Fruit fly (Drosophila melanogaster) whole organism, embryonic: ENCODE measurements around the gene Aasdh.

ENCODE experiments used
- Atf3 ChIP-seq: fragments of 200-800 bp; sonication (Bioruptor generic); optimal IDR thresholded peaks from 3 replicates; lab custom pipeline; 2016; ENCODE audit warnings: missing biosample characterization, missing genetic modification characterization
- Awh ChIP-seq: fragments of 200-800 bp; sonication (Bioruptor generic); IDR thresholded peaks from 2 replicates; pipeline ENCODE4, ENCODE4 v1.3.6; 2022; ENCODE audit warnings: missing biosample characterization, missing genetic modification characterization
- Bteb2 ChIP-seq: fragments of 200-800 bp; sonication (Bioruptor generic); optimal IDR thresholded peaks from 2 replicates; lab custom pipeline; 2016; ENCODE audit warnings: missing biosample characterization, missing genetic modification characterization
- CG10366 ChIP-seq: fragments of 200-800 bp; sonication (Bioruptor generic); IDR thresholded peaks from 2 replicates; pipeline ENCODE4 v1.3.6; 2022; ENCODE audit warnings: missing biosample characterization, missing genetic modification characterization
- CG10431 ChIP-seq: fragments of 200-800 bp; sonication (Bioruptor generic); optimal IDR thresholded peaks from 3 replicates; lab custom pipeline; 2018; ENCODE audit warnings: missing biosample characterization, mild to moderate bottlenecking, missing genetic modification characterization
- CG11085 ChIP-seq: fragments of 200-800 bp; sonication (Bioruptor generic); IDR thresholded peaks from 2 replicates; pipeline ENCODE4 v1.3.6; 2022; ENCODE audit warnings: missing biosample characterization, missing genetic modification characterization
- CG11247 ChIP-seq: fragments of 200-800 bp; sonication (Bioruptor generic); IDR thresholded peaks from 2 replicates; pipeline ENCODE4 v1.3.6; 2022; ENCODE audit warnings: missing biosample characterization, missing genetic modification characterization
- CG11695 ChIP-seq: fragments of 200-800 bp; sonication (Bioruptor generic); IDR thresholded peaks from 3 replicates; pipeline ENCODE4 v1.3.6; 2022; ENCODE audit warnings: missing biosample characterization, missing genetic modification characterization
- CG12942 ChIP-seq: fragments of 200-800 bp; sonication (Bioruptor generic); optimal IDR thresholded peaks from 3 replicates; lab custom pipeline; 2016; ENCODE audit warnings: missing biosample characterization, missing genetic modification characterization
- CG13287 ChIP-seq: fragments of 200-800 bp; sonication (Bioruptor generic); IDR thresholded peaks from 2 replicates; pipeline ENCODE4 v1.3.6; 2022; ENCODE audit warnings: missing biosample characterization, missing genetic modification characterization; ENCODE audit not compliant: partially characterized antibody
- CG15514 ChIP-seq: fragments of 200-800 bp; sonication (Bioruptor generic); optimal IDR thresholded peaks from 3 replicates; lab custom pipeline; 2017; ENCODE audit warnings: missing biosample characterization, missing genetic modification characterization, mild to moderate bottlenecking, moderate library complexity, missing genetic modification reagents
- CG15601 ChIP-seq: fragments of 200-800 bp; sonication (Bioruptor generic); optimal IDR thresholded peaks from 3 replicates; lab custom pipeline; 2019; ENCODE audit warnings: missing biosample characterization, mild to moderate bottlenecking, missing genetic modification characterization, moderate library complexity
- CG17385 ChIP-seq: fragments of 200-800 bp; sonication (Bioruptor generic); optimal IDR thresholded peaks from 3 replicates; lab custom pipeline; 2018; ENCODE audit warnings: missing biosample characterization, mild to moderate bottlenecking, missing genetic modification characterization
- CG30020 ChIP-seq: fragments of 200-800 bp; optimal IDR thresholded peaks from 2 replicates; lab custom pipeline; 2019; ENCODE audit warnings: missing biosample characterization, mild to moderate bottlenecking, missing genetic modification characterization, moderate library complexity
- CG33213 ChIP-seq: fragments of 200-800 bp; sonication (Bioruptor generic); optimal IDR thresholded peaks from 3 replicates; lab custom pipeline; 2016; ENCODE audit warnings: missing biosample characterization, missing genetic modification characterization
- CG3726 ChIP-seq: fragments of 200-800 bp; sonication (Bioruptor generic); IDR thresholded peaks from 3 replicates; pipeline ENCODE4, ENCODE4 v1.3.6; 2022; ENCODE audit warnings: missing biosample characterization, missing genetic modification characterization
- CG43689 ChIP-seq: fragments of 200-800 bp; sonication (Bioruptor generic); IDR thresholded peaks from 2 replicates; pipeline ENCODE4 v1.3.6; 2022; ENCODE audit warnings: missing biosample characterization, missing genetic modification characterization
- CG4424 ChIP-seq: fragments of 200-800 bp; sonication (Bioruptor generic); optimal IDR thresholded peaks from 3 replicates; lab custom pipeline; 2016; ENCODE audit warnings: missing biosample characterization, missing genetic modification characterization
- CG6175 ChIP-seq: fragments of 200-800 bp; sonication (Bioruptor generic); IDR thresholded peaks from 3 replicates; pipeline ENCODE4 v1.3.6; 2022; ENCODE audit warnings: missing biosample characterization, missing genetic modification characterization
- CG6654 ChIP-seq: fragments of 200-800 bp; sonication (Bioruptor generic); optimal IDR thresholded peaks from 2 replicates; lab custom pipeline; 2017; ENCODE audit warnings: missing biosample characterization, mild to moderate bottlenecking, missing genetic modification characterization
- D ChIP-seq, 2 experiments: fragments of 200-800 bp in 1 of 2; fragments of >200 bp in 1 of 2; sonication (Bioruptor generic) in 1 of 2; optimal IDR thresholded peaks; 2 replicates in 1 of 2; 3 replicates in 1 of 2; lab custom pipeline; 2017; ENCODE audit warnings: mild to moderate bottlenecking in 1 of 2, missing biosample characterization in 1 of 2, missing genetic modification characterization in 1 of 2, missing genetic modification reagents in 1 of 2
- Dek ChIP-seq: fragments of 200-800 bp; sonication (Bioruptor generic); optimal IDR thresholded peaks from 3 replicates; lab custom pipeline; 2019; ENCODE audit warnings: missing biosample characterization, mild to moderate bottlenecking, missing genetic modification characterization, moderate library complexity
- Mad ChIP-seq: fragments of 200-800 bp; sonication (Bioruptor generic); optimal IDR thresholded peaks from 2 replicates; lab custom pipeline; 2016; ENCODE audit warnings: missing biosample characterization, missing genetic modification characterization
- Mrtf ChIP-seq: fragments of 200-800 bp; sonication (Bioruptor generic); IDR thresholded peaks from 3 replicates; pipeline ENCODE4 v1.3.6; 2022; ENCODE audit warnings: missing biosample characterization, missing genetic modification characterization
- Neu2 ChIP-seq: fragments of 200-800 bp; sonication (Bioruptor generic); optimal IDR thresholded peaks from 3 replicates; lab custom pipeline; 2016; ENCODE audit warnings: missing biosample characterization, missing genetic modification characterization, borderline replicate concordance
- Rfx ChIP-seq: fragments of 200-800 bp; sonication (Bioruptor generic); IDR thresholded peaks from 2 replicates; pipeline ENCODE4 v1.3.6; 2022; ENCODE audit warnings: missing biosample characterization, missing genetic modification characterization
- YL-1 ChIP-seq: fragments of 200-800 bp; sonication (Bioruptor generic); optimal IDR thresholded peaks from 3 replicates; lab custom pipeline; 2017; ENCODE audit warnings: missing biosample characterization, mild to moderate bottlenecking, missing genetic modification characterization
- ab ChIP-seq: fragments of 200-800 bp; sonication (Bioruptor generic); optimal IDR thresholded peaks from 2 replicates; lab custom pipeline; 2016; ENCODE audit warnings: missing biosample characterization, missing genetic modification characterization
- al ChIP-seq: fragments of 200-800 bp; sonication (Bioruptor generic); IDR thresholded peaks from 2 replicates; pipeline ENCODE4 v1.3.6; 2022; ENCODE audit warnings: missing biosample characterization, missing genetic modification characterization
- ato ChIP-seq: fragments of 200-800 bp; sonication (Bioruptor generic); IDR thresholded peaks from 2 replicates; pipeline ENCODE4 v1.3.6; 2022; ENCODE audit warnings: missing biosample characterization, missing genetic modification characterization; ENCODE audit not compliant: partially characterized antibody
- cato ChIP-seq: fragments of 200-800 bp; sonication (Bioruptor generic); optimal IDR thresholded peaks from 2 replicates; lab custom pipeline; 2016; ENCODE audit warnings: missing biosample characterization, missing genetic modification characterization, borderline replicate concordance
- croc ChIP-seq: fragments of 200-800 bp; sonication (Bioruptor generic); conservative IDR thresholded peaks from 3 replicates; pipeline ENCODE4 v1.3.6; 2022; ENCODE audit warnings: missing biosample characterization, missing genetic modification characterization
- emc ChIP-seq: fragments of 200-800 bp; sonication (Bioruptor generic); optimal IDR thresholded peaks from 2 replicates; lab custom pipeline; 2016; ENCODE audit warnings: missing biosample characterization, missing genetic modification characterization
- fd3F ChIP-seq: fragments of 200-800 bp; sonication (Bioruptor generic); optimal IDR thresholded peaks from 2 replicates; lab custom pipeline; 2018; ENCODE audit warnings: missing biosample characterization, mild to moderate bottlenecking, missing genetic modification characterization, moderate library complexity
- gcm2 ChIP-seq: fragments of 200-800 bp; sonication (Bioruptor generic); optimal IDR thresholded peaks from 2 replicates; lab custom pipeline; 2016; ENCODE audit warnings: missing biosample characterization, missing genetic modification characterization
- grn ChIP-seq: fragments of 200-800 bp; sonication (Bioruptor generic); optimal IDR thresholded peaks from 3 replicates; lab custom pipeline; 2017; ENCODE audit warnings: missing biosample characterization, missing genetic modification characterization
- h ChIP-seq: fragments of >200 bp; optimal IDR thresholded peaks from 2 replicates; lab custom pipeline; 2017
- mam ChIP-seq: fragments of 200-800 bp; sonication (Bioruptor generic); optimal IDR thresholded peaks from 3 replicates; lab custom pipeline; 2016; ENCODE audit warnings: missing biosample characterization, missing genetic modification characterization
- psq ChIP-seq: fragments of 200-800 bp; sonication (Bioruptor generic); optimal IDR thresholded peaks from 2 replicates; lab custom pipeline; 2017; ENCODE audit warnings: missing biosample characterization, missing genetic modification characterization
- pum ChIP-seq: fragments of 200-800 bp; sonication (Bioruptor generic); optimal IDR thresholded peaks from 2 replicates; lab custom pipeline; 2016; ENCODE audit warnings: missing biosample characterization, missing genetic modification characterization
- ranshi ChIP-seq: fragments of 200-800 bp; sonication (Bioruptor generic); IDR thresholded peaks from 2 replicates; pipeline ENCODE4 v1.3.6; 2022; ENCODE audit warnings: missing biosample characterization, missing genetic modification characterization
- repo ChIP-seq: fragments of 200-800 bp; sonication (Bioruptor generic); optimal IDR thresholded peaks from 2 replicates; lab custom pipeline; 2016; ENCODE audit warnings: missing biosample characterization, missing genetic modification characterization
- rib ChIP-seq: fragments of 200-800 bp; sonication (Bioruptor generic); IDR thresholded peaks from 2 replicates; pipeline ENCODE4 v1.3.6; 2022; ENCODE audit warnings: missing biosample characterization, missing genetic modification characterization
- row ChIP-seq: fragments of 200-800 bp; sonication (Bioruptor generic); IDR thresholded peaks from 3 replicates; pipeline ENCODE4 v1.3.6; 2022; ENCODE audit warnings: missing biosample characterization, missing genetic modification characterization
- sens ChIP-seq: fragments of 200-800 bp; sonication (Bioruptor generic); peaks from one replicate; lab custom pipeline; 2016; ENCODE audit warnings: missing biosample characterization, missing genetic modification characterization
- tio ChIP-seq: fragments of 200-800 bp; sonication (Bioruptor generic); optimal IDR thresholded peaks from 2 replicates; lab custom pipeline; 2017; ENCODE audit warnings: missing biosample characterization, missing genetic modification characterization, inconsistent platforms
- tna ChIP-seq: fragments of 200-800 bp; sonication (Bioruptor generic); IDR thresholded peaks from 2 replicates; pipeline ENCODE4 v1.3.6; 2022; ENCODE audit warnings: missing biosample characterization, missing genetic modification characterization; ENCODE audit not compliant: partially characterized antibody
- zen ChIP-seq: fragments of 200-800 bp; sonication (Bioruptor generic); optimal IDR thresholded peaks from 3 replicates; lab custom pipeline; 2018; ENCODE audit warnings: missing biosample characterization, mild to moderate bottlenecking, missing genetic modification characterization, moderate library complexity

Gene Aasdh

dm6 chr2L:8463144-8464106, 14.0 kb upstream of the Aasdh start, which contains the start of gene Agpat2 (continued):
- TF ChIP-seq CG6175 (GFP tag; lab: Robert Waterston, UW) = no peak
- peak; percentile 27 for TF ChIP-seq CG30020 (tag; lab: Kevin White, UChicago)
- TF ChIP-seq Mrtf = peak; percentile 78; the same call in 2 of the 3 replicates
- peak; percentile 72 for TF ChIP-seq Rfx (GFP tag; lab: Robert Waterston, UW)
- TF ChIP-seq YL-1 (GFP tag; lab: Kevin White, UChicago) = peak; percentile 11
- peak; percentile 65 for TF ChIP-seq CG6654
- 0 out of 2 replicates have a peak, but pooled peaks have one; percentile 21 for TF ChIP-seq rib (GFP tag; lab: Robert Waterston, UW)
- no peak for TF ChIP-seq psq
- TF ChIP-seq CG43689 = no peak
- TF ChIP-seq CG11247 = peak; percentile 59
- peak; percentile 68 for TF ChIP-seq CG33213 (GFP tag; lab: Kevin White, UChicago)
- TF ChIP-seq ranshi = peak; percentile 76
- 0 out of 2 replicates have a peak, but pooled peaks have one; percentile 23 for TF ChIP-seq CG11085
- TF ChIP-seq emc (GFP tag; lab: Kevin White, UChicago) = peak; percentile 44
- no peak for TF ChIP-seq h
- TF ChIP-seq gcm2 (GFP tag; lab: Kevin White, UChicago) = peak; percentile 35
- TF ChIP-seq CG12942 (GFP tag; lab: Kevin White, UChicago) = peak; percentile 79
- no peak for TF ChIP-seq ato (GFP tag; lab: Robert Waterston, UW)
- TF ChIP-seq zen (tag; lab: Kevin White, UChicago) = peak; percentile 74
- peak; percentile 70 for TF ChIP-seq pum
- TF ChIP-seq repo (GFP tag; lab: Kevin White, UChicago) = peak; percentile 59
- TF ChIP-seq al (GFP tag; lab: Robert Waterston, UW) = no peak
- TF ChIP-seq croc (GFP tag; lab: Robert Waterston, UW) = peak; percentile 70; the same call in 2 of the 3 replicates
- TF ChIP-seq CG15601 (tag; lab: Kevin White, UChicago) = peak; percentile 82
- peak; percentile 80 for TF ChIP-seq mam (GFP tag; lab: Kevin White, UChicago)
- peak; percentile 78; the same call in 2 of the 3 replicates for TF ChIP-seq CG11695 (GFP tag; lab: Robert Waterston, UW)
- TF ChIP-seq Atf3 (GFP tag; lab: Kevin White, UChicago) = peak; percentile 59
- TF ChIP-seq CG10366 (GFP tag; lab: Robert Waterston, UW) = peak; percentile 76
- peak; percentile 79 for TF ChIP-seq CG17385 (GFP tag; lab: Kevin White, UChicago)
- TF ChIP-seq row (GFP tag; lab: Robert Waterston, UW) = peak; percentile 92
- no peak for TF ChIP-seq grn
- no peak for TF ChIP-seq D (optimal IDR thresholded peaks at IDR 0.05; lab: Kevin White, UChicago)
- TF ChIP-seq D (GFP tag; optimal IDR thresholded peaks at IDR 0.05; lab: Kevin White, UChicago) = peak; percentile 85
- TF ChIP-seq ab (GFP tag; lab: Kevin White, UChicago) = peak; percentile 31
- TF ChIP-seq Bteb2 (GFP tag; lab: Kevin White, UChicago) = peak; percentile 71
- TF ChIP-seq Awh (GFP tag; lab: Robert Waterston, UW) = peak; percentile 51; the same call in 1 of the 2 replicates
- peak; percentile 78 for TF ChIP-seq Dek (tag; lab: Kevin White, UChicago)
- TF ChIP-seq CG15514 = peak; percentile 67
- TF ChIP-seq CG10431 (GFP tag; lab: Kevin White, UChicago) = peak; percentile 57
- peak; percentile 97 for TF ChIP-seq sens (GFP tag; lab: Kevin White, UChicago)
- TF ChIP-seq Neu2 (GFP tag; lab: Kevin White, UChicago) = peak; percentile 41
- peak; percentile 67 for TF ChIP-seq cato
- no peak for TF ChIP-seq CG13287
- peak; percentile 75 for TF ChIP-seq fd3F (GFP tag; lab: Kevin White, UChicago)
- TF ChIP-seq Mad (GFP tag; lab: Kevin White, UChicago) = peak; percentile 71
- TF ChIP-seq CG4424 (GFP tag; lab: Kevin White, UChicago) = peak; percentile 86
- peak; percentile 78; the same call in 2 of the 3 replicates for TF ChIP-seq CG3726
- TF ChIP-seq tna (GFP tag; lab: Robert Waterston, UW) = no peak
- TF ChIP-seq tio (GFP tag; lab: Kevin White, UChicago) = peak; percentile 83
